Worm (Caenorhabditis elegans): ENCODE results near the gene F52H3.11.

The F52H3.11 gene

ce11 chrII:10029044-10029443, 15.9 kb downstream of the F52H3.11 start (continued):
- no peak for TF ChIP-seq alr-1 (tag; optimal IDR thresholded peaks at IDR 0.05; ENCODE audit: borderline replicate concordance)
- no peak for TF ChIP-seq fkh-8 (tag; optimal IDR thresholded peaks at IDR 0.05)
- no peak for TF ChIP-seq nhr-28 (tag; optimal IDR thresholded peaks at IDR 0.05)
- no peak for TF ChIP-seq ceh-90 (tag; optimal IDR thresholded peaks at IDR 0.05)
- TF ChIP-seq aha-1 (tag; optimal IDR thresholded peaks at IDR 0.05), result no peak
- no peak for TF ChIP-seq pax-3 (tag; optimal IDR thresholded peaks at IDR 0.05)
- no peak for TF ChIP-seq lir-3 (tag; optimal IDR thresholded peaks at IDR 0.05; ENCODE audit: poor library complexity)
- TF ChIP-seq efl-1 (optimal IDR thresholded peaks at IDR 0.05), result no peak
- no peak for TF ChIP-seq efl-1 (GFP tag; optimal IDR thresholded peaks at IDR 0.05 in 1 of 2)
- peak; percentile 75 for TF ChIP-seq nhr-20 (tag; optimal IDR thresholded peaks at IDR 0.05)
- TF ChIP-seq nhr-11 (tag; optimal IDR thresholded peaks at IDR 0.05), result no peak
- TF ChIP-seq lin-35 (GFP tag; optimal IDR thresholded peaks at IDR 0.05), result peak in 1 of 2 experiments; percentile 57
- TF ChIP-seq aly-2 (tag; optimal IDR thresholded peaks at IDR 0.05), result no peak
- TF ChIP-seq fos-1 (tag; optimal IDR thresholded peaks at IDR 0.05), result no peak
- no peak for TF ChIP-seq C34B4.2 (tag; optimal IDR thresholded peaks at IDR 0.05)
- no peak for TF ChIP-seq ceh-88 (GFP tag; IDR thresholded peaks at IDR 0.05)
- no peak for TF ChIP-seq ama-1 (optimal IDR thresholded peaks at IDR 0.05)
- no peak for TF ChIP-seq ces-1 (GFP tag; optimal IDR thresholded peaks at IDR 0.05)
- TF ChIP-seq efl-3 (GFP tag; optimal IDR thresholded peaks at IDR 0.05), result no peak
- no peak for TF ChIP-seq mdl-1 (tag; optimal IDR thresholded peaks at IDR 0.05)
- peak in 4 of 6 experiments; percentile 24 to 85 (median 59) for TF ChIP-seq elt-3 (tag; optimal IDR thresholded peaks at IDR 0.05)
- no peak for TF ChIP-seq ztf-4 (tag; optimal IDR thresholded peaks at IDR 0.05)
- TF ChIP-seq sup-37 (GFP tag; optimal IDR thresholded peaks at IDR 0.05), result no peak
- no peak for TF ChIP-seq nhr-77 (tag; optimal IDR thresholded peaks at IDR 0.05)
- no peak for TF ChIP-seq ceh-8 (GFP tag; optimal IDR thresholded peaks at IDR 0.05)
- no peak for TF ChIP-seq unc-86 (tag; optimal IDR thresholded peaks at IDR 0.05)
- TF ChIP-seq unc-62 (GFP tag; optimal IDR thresholded peaks at IDR 0.05), result no peak
- TF ChIP-seq nhr-76 (tag; optimal IDR thresholded peaks at IDR 0.05), result no peak
- no peak for TF ChIP-seq fkh-10 (GFP tag; optimal IDR thresholded peaks at IDR 0.05)
- no peak for TF ChIP-seq irx-1 (tag; optimal IDR thresholded peaks at IDR 0.05)
- TF ChIP-seq nhr-237 (tag; optimal IDR thresholded peaks at IDR 0.05), result no peak
- TF ChIP-seq Y116A8C.19 (tag; optimal IDR thresholded peaks at IDR 0.05; ENCODE audit: borderline replicate concordance), result no peak
- no peak for TF ChIP-seq fkh-4 (tag; optimal IDR thresholded peaks at IDR 0.05; ENCODE audit: borderline replicate concordance)
- no peak for TF ChIP-seq C16A3.4 (tag; optimal IDR thresholded peaks at IDR 0.05)
- no peak for TF ChIP-seq lin-39 (tag; optimal IDR thresholded peaks at IDR 0.05)
- TF ChIP-seq lin-13 (GFP tag; optimal IDR thresholded peaks at IDR 0.05), result no peak
- peak; percentile 59 for TF ChIP-seq snu-23 (GFP tag; optimal IDR thresholded peaks at IDR 0.05)
- no peak for TF ChIP-seq nhr-47 (tag; optimal IDR thresholded peaks at IDR 0.05)
- no peak for TF ChIP-seq hlh-4 (tag; optimal IDR thresholded peaks at IDR 0.05)
- TF ChIP-seq nhr-84 (tag; optimal IDR thresholded peaks at IDR 0.05), result no peak
- no peak for TF ChIP-seq lin-15B (tag; optimal IDR thresholded peaks at IDR 0.05)
- TF ChIP-seq rnt-1 (tag; optimal IDR thresholded peaks at IDR 0.05), result no peak
- no peak for TF ChIP-seq grh-1 (GFP tag; IDR thresholded peaks at IDR 0.05)
- no peak for TF ChIP-seq egl-13 (tag; optimal IDR thresholded peaks at IDR 0.05)
- TF ChIP-seq hpl-2 (GFP tag; optimal IDR thresholded peaks at IDR 0.05), result no peak
- no peak for TF ChIP-seq sox-4 (tag; optimal IDR thresholded peaks at IDR 0.05)
- TF ChIP-seq skn-1 (tag; optimal IDR thresholded peaks at IDR 0.05), result no peak
- no peak for TF ChIP-seq dsc-1 (tag; optimal IDR thresholded peaks at IDR 0.05)
- TF ChIP-seq mep-1 (tag; optimal IDR thresholded peaks at IDR 0.05), result peak; percentile 44
- no peak for TF ChIP-seq unc-30 (tag; optimal IDR thresholded peaks at IDR 0.05)
- peak; percentile 73 for TF ChIP-seq lin-14 (GFP tag; optimal IDR thresholded peaks at IDR 0.05)
- TF ChIP-seq ceh-63 (GFP tag; optimal IDR thresholded peaks at IDR 0.05), result no peak
- no peak for TF ChIP-seq ceh-82 (tag; optimal IDR thresholded peaks at IDR 0.05)
- peak; percentile 13 for TF ChIP-seq tbx-2 (tag; optimal IDR thresholded peaks at IDR 0.05)
- TF ChIP-seq nhr-71 (tag; optimal IDR thresholded peaks at IDR 0.05), result peak; percentile 60

Data from whole organism, L1 larva.